Fruit fly (Drosophila melanogaster): ENCODE data around the gene Atg14.

DNA sequence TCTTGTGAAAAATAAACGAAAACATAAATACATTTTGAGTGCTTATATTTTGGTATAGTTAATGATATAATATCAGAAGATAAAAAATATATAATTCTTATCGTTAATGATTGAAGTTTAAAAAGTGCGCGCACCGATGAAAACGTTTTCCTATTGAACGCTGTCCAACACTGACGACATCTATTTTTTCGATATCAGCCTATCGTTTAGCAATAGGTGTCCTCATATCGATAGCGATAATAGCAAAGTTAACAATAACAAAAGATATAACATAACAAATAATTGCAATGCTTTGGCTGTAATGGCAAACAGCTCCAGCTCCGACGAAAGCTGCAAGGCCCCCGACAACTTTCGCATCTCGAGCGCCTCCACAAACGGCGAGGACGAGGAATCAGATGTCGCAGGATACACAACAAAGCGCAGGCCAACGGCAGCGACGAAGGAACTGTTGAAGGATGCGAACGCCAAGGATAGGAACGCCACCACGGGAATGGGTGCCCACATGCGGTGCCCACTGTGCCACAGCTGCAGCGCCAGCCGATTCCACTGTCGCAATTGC is at the start of gene Atg14:
- TF ChIP-seq bab1 (GFP tag; optimal IDR thresholded peaks at IDR 0.05) (peak; percentile 47), toe (GFP tag; optimal IDR thresholded peaks at IDR 0.05) (no peak), kay (GFP tag; ENCODE audit: borderline replicate concordance) (no peak), Mnt (GFP tag; optimal IDR thresholded peaks at IDR 0.05) (peak; percentile 58), CG5204 (GFP tag; optimal IDR thresholded peaks at IDR 0.05) (no peak), Hr96 (GFP tag; optimal IDR thresholded peaks at IDR 0.05) (peak; percentile 40), CG14711 (tag; optimal IDR thresholded peaks at IDR 0.05) (peak; percentile 34), CG11617 (GFP tag; optimal IDR thresholded peaks at IDR 0.05) (no peak), cic (GFP tag; optimal IDR thresholded peaks at IDR 0.05) (peak; percentile 37), CG1620 (GFP tag; optimal IDR thresholded peaks at IDR 0.05) (peak; percentile 12), pad (GFP tag; optimal IDR thresholded peaks at IDR 0.05) (peak; percentile 52), CG7045 (GFP tag; optimal IDR thresholded peaks at IDR 0.05) (no peak), CG33017 (tag; optimal IDR thresholded peaks at IDR 0.05) (peak; percentile 12)

All from whole organism, adult.